Fruit fly (Drosophila melanogaster) whole organism, embryonic: ENCODE data around the gene Bro.

Experiments used
- BtbVII ChIP-seq: fragments of 200-800 bp; sonication (Bioruptor generic); optimal IDR thresholded peaks from 3 replicates; lab custom pipeline; 2017; ENCODE audit warnings: missing biosample characterization, mild to moderate bottlenecking, missing genetic modification characterization
- Bteb2 ChIP-seq: fragments of 200-800 bp; sonication (Bioruptor generic); optimal IDR thresholded peaks from 2 replicates; lab custom pipeline; 2016; ENCODE audit warnings: missing biosample characterization, missing genetic modification characterization
- CG10147 ChIP-seq: fragments of 200-800 bp; sonication (Bioruptor generic); optimal IDR thresholded peaks from 2 replicates; lab custom pipeline; 2019; ENCODE audit warnings: missing biosample characterization, mild to moderate bottlenecking, missing genetic modification characterization, moderate library complexity
- CG10209 ChIP-seq: fragments of 200-800 bp; sonication (Bioruptor generic); optimal IDR thresholded peaks from 3 replicates; lab custom pipeline; 2017; ENCODE audit warnings: missing biosample characterization, mild to moderate bottlenecking, missing genetic modification characterization, missing genetic modification reagents
- CG11504 ChIP-seq: fragments of 200-800 bp; sonication (Bioruptor generic); optimal IDR thresholded peaks from 3 replicates; lab custom pipeline; 2019; ENCODE audit warnings: missing biosample characterization, mild to moderate bottlenecking, missing genetic modification characterization, moderate library complexity
- CG12219 ChIP-seq: fragments of 200-800 bp; sonication (Bioruptor generic); optimal IDR thresholded peaks from 3 replicates; lab custom pipeline; 2018; ENCODE audit warnings: missing biosample characterization, mild to moderate bottlenecking, missing genetic modification characterization
- CG12391 ChIP-seq: fragments of 200-800 bp; sonication (Bioruptor generic); optimal IDR thresholded peaks from 3 replicates; lab custom pipeline; 2018; ENCODE audit warnings: missing biosample characterization, mild to moderate bottlenecking, missing genetic modification characterization, moderate library complexity
- CG13287 ChIP-seq: fragments of 200-800 bp; sonication (Bioruptor generic); IDR thresholded peaks from 2 replicates; pipeline ENCODE4 v1.3.6; 2022; ENCODE audit warnings: missing biosample characterization, missing genetic modification characterization; ENCODE audit not compliant: partially characterized antibody
- CG14014 ChIP-seq: fragments of 200-800 bp; sonication (Bioruptor generic); IDR thresholded peaks from 2 replicates; pipeline ENCODE4 v1.3.6; 2022; ENCODE audit warnings: missing biosample characterization, missing genetic modification characterization
- CG15269 ChIP-seq: fragments of 200-800 bp; sonication (Bioruptor generic); optimal IDR thresholded peaks from 2 replicates; lab custom pipeline; 2018; ENCODE audit warnings: missing biosample characterization, mild to moderate bottlenecking, missing genetic modification characterization, moderate library complexity
- CG16863 ChIP-seq: fragments of 200-800 bp; sonication (Bioruptor generic); optimal IDR thresholded peaks from 3 replicates; lab custom pipeline; 2016; ENCODE audit warnings: missing biosample characterization, missing genetic modification characterization
- CG18011 ChIP-seq: fragments of 200-800 bp; sonication (Bioruptor generic); optimal IDR thresholded peaks from 2 replicates; lab custom pipeline; 2017; ENCODE audit warnings: missing biosample characterization, missing genetic modification characterization, mild to moderate bottlenecking, moderate library complexity, missing genotype
- CG18599 ChIP-seq: fragments of 200-800 bp; sonication (Bioruptor generic); optimal IDR thresholded peaks from 3 replicates; lab custom pipeline; 2017; ENCODE audit warnings: missing biosample characterization, missing genetic modification characterization, mild to moderate bottlenecking, moderate library complexity, missing genetic modification reagents
- CG2712 ChIP-seq: fragments of 200-800 bp; optimal IDR thresholded peaks from 3 replicates; lab custom pipeline; 2019; ENCODE audit warnings: missing biosample characterization, mild to moderate bottlenecking, missing genetic modification characterization, moderate library complexity
- CG31224 ChIP-seq: fragments of 200-800 bp; sonication (Bioruptor generic); IDR thresholded peaks from 2 replicates; pipeline ENCODE4 v1.3.6; 2022; ENCODE audit warnings: missing biosample characterization, missing genetic modification characterization
- CG32532 ChIP-seq: fragments of 200-800 bp; sonication (Bioruptor generic); IDR thresholded peaks from 2 replicates; pipeline ENCODE4 v1.3.6; 2022; ENCODE audit warnings: missing biosample characterization, missing genetic modification characterization
- CG3726 ChIP-seq: fragments of 200-800 bp; sonication (Bioruptor generic); IDR thresholded peaks from 3 replicates; pipeline ENCODE4, ENCODE4 v1.3.6; 2022; ENCODE audit warnings: missing biosample characterization, missing genetic modification characterization
- CG3847 ChIP-seq: fragments of 200-800 bp; sonication (Bioruptor generic); IDR thresholded peaks from 2 replicates; pipeline ENCODE4 v1.3.6; 2022; ENCODE audit warnings: missing biosample characterization, missing genetic modification characterization
- CG7372 ChIP-seq: fragments of 200-800 bp; sonication (Bioruptor generic); IDR thresholded peaks from 2 replicates; pipeline ENCODE4 v1.3.6; 2022; ENCODE audit warnings: missing biosample characterization, missing genetic modification characterization
- CG8290 ChIP-seq, 3 experiments: fragments of 200-800 bp; sonication (Bioruptor generic); optimal IDR thresholded peaks; 2 replicates each; lab custom pipeline; 2016 to 2019; ENCODE audit warnings: missing biosample characterization in 3 of 3, missing genetic modification characterization in 3 of 3, mild to moderate bottlenecking in 2 of 3, moderate library complexity in 1 of 3
- CG9727 ChIP-seq: fragments of 200-800 bp; sonication (Bioruptor generic); optimal IDR thresholded peaks from 3 replicates; lab custom pipeline; 2017; ENCODE audit warnings: missing biosample characterization, mild to moderate bottlenecking, missing genetic modification characterization
- CG9932 ChIP-seq: fragments of 200-800 bp; sonication (Bioruptor generic); IDR thresholded peaks from 2 replicates; pipeline ENCODE4 v1.3.6; 2022; ENCODE audit warnings: missing biosample characterization, missing genetic modification characterization
- Chrac-16 ChIP-seq: fragments of 200-800 bp; sonication (Bioruptor generic); optimal IDR thresholded peaks from 3 replicates; lab custom pipeline; 2016; ENCODE audit warnings: missing biosample characterization, missing genetic modification characterization
- CoRest ChIP-seq: fragments of 200-800 bp; sonication (Bioruptor generic); optimal IDR thresholded peaks from 3 replicates; lab custom pipeline; 2018; ENCODE audit warnings: missing biosample characterization, mild to moderate bottlenecking, missing genetic modification characterization, moderate library complexity
- Dad ChIP-seq: fragments of 200-800 bp; sonication (Bioruptor generic); optimal IDR thresholded peaks from 3 replicates; lab custom pipeline; 2016; ENCODE audit warnings: missing biosample characterization, missing genetic modification characterization
- Dip3 ChIP-seq: fragments of 200-800 bp; sonication (Bioruptor generic); optimal IDR thresholded peaks from 3 replicates; lab custom pipeline; 2016; ENCODE audit warnings: missing biosample characterization, missing genetic modification characterization
- Dp ChIP-seq: fragments of 200-800 bp; sonication (Bioruptor generic); optimal IDR thresholded peaks from 2 replicates; lab custom pipeline; 2018; ENCODE audit warnings: missing biosample characterization, mild to moderate bottlenecking, missing genetic modification characterization, moderate library complexity
- Eip74EF ChIP-seq, 2 experiments: fragments of 200-800 bp in 1 of 2; fragments of >200 bp in 1 of 2; sonication (Bioruptor generic) in 1 of 2; optimal IDR thresholded peaks; 2 replicates each; lab custom pipeline; 2017 to 2019; ENCODE audit warnings: missing biosample characterization in 2 of 2, missing genetic modification characterization in 2 of 2, mild to moderate bottlenecking in 1 of 2, moderate library complexity in 1 of 2
- Ets97D ChIP-seq: fragments of 200-800 bp; sonication (Bioruptor generic); optimal IDR thresholded peaks from 3 replicates; lab custom pipeline; 2016; ENCODE audit warnings: missing biosample characterization, missing genetic modification characterization
- Fer3 ChIP-seq: fragments of 200-800 bp; sonication (Bioruptor generic); optimal IDR thresholded peaks from 2 replicates; lab custom pipeline; 2018; ENCODE audit warnings: missing biosample characterization, mild to moderate bottlenecking, missing genetic modification characterization, moderate library complexity
- H2.0 ChIP-seq: fragments of 200-800 bp; sonication (Bioruptor generic); IDR thresholded peaks from 2 replicates; pipeline ENCODE4 v1.3.6; 2022; ENCODE audit warnings: missing biosample characterization, missing genetic modification characterization
- HLH54F ChIP-seq: fragments of 200-800 bp; sonication (Bioruptor generic); optimal IDR thresholded peaks from 3 replicates; lab custom pipeline; 2016; ENCODE audit warnings: missing biosample characterization, missing genetic modification characterization
- Meics ChIP-seq: fragments of 200-800 bp; sonication (Bioruptor generic); optimal IDR thresholded peaks from 2 replicates; lab custom pipeline; 2017; ENCODE audit warnings: missing biosample characterization, mild to moderate bottlenecking, missing genetic modification characterization
- Myb ChIP-seq: fragments of 200-800 bp; sonication (Bioruptor generic); optimal IDR thresholded peaks from 2 replicates; lab custom pipeline; 2016; ENCODE audit warnings: missing biosample characterization, missing genetic modification characterization
- Pdp1 ChIP-seq, 2 experiments: fragments of 200-800 bp; sonication (Bioruptor generic); optimal IDR thresholded peaks; 3 replicates each; lab custom pipeline; 2016; ENCODE audit warnings: missing biosample characterization in 2 of 2, missing genetic modification characterization in 2 of 2, mild to moderate bottlenecking in 1 of 2, moderate library complexity in 1 of 2
- Rfx ChIP-seq: fragments of 200-800 bp; sonication (Bioruptor generic); IDR thresholded peaks from 2 replicates; pipeline ENCODE4 v1.3.6; 2022; ENCODE audit warnings: missing biosample characterization, missing genetic modification characterization
- Xbp1 ChIP-seq: fragments of 200-800 bp; sonication (Bioruptor generic); optimal IDR thresholded peaks from 3 replicates; lab custom pipeline; 2016; ENCODE audit warnings: missing biosample characterization, mild to moderate bottlenecking, missing genetic modification characterization
- cato ChIP-seq: fragments of 200-800 bp; sonication (Bioruptor generic); optimal IDR thresholded peaks from 2 replicates; lab custom pipeline; 2016; ENCODE audit warnings: missing biosample characterization, missing genetic modification characterization, borderline replicate concordance
- caup ChIP-seq: fragments of 200-800 bp; sonication (Bioruptor generic); optimal IDR thresholded peaks from 3 replicates; lab custom pipeline; 2017; ENCODE audit warnings: missing biosample characterization, mild to moderate bottlenecking, missing genetic modification characterization, moderate library complexity; ENCODE audit not compliant: severe bottlenecking
- fd3F ChIP-seq: fragments of 200-800 bp; sonication (Bioruptor generic); optimal IDR thresholded peaks from 2 replicates; lab custom pipeline; 2018; ENCODE audit warnings: missing biosample characterization, mild to moderate bottlenecking, missing genetic modification characterization, moderate library complexity
- fd96Cb ChIP-seq: fragments of 200-800 bp; sonication (Bioruptor generic); optimal IDR thresholded peaks from 2 replicates; lab custom pipeline; 2018; ENCODE audit warnings: missing biosample characterization, mild to moderate bottlenecking, missing genetic modification characterization, moderate library complexity
- lmd ChIP-seq: fragments of 200-800 bp; sonication (Bioruptor generic); IDR thresholded peaks from 2 replicates; pipeline ENCODE4 v1.3.6; 2022; ENCODE audit warnings: missing biosample characterization, missing genetic modification characterization
- luna ChIP-seq: fragments of 200-800 bp; sonication (Bioruptor generic); optimal IDR thresholded peaks from 2 replicates; lab custom pipeline; 2016; ENCODE audit warnings: missing biosample characterization, missing genetic modification characterization
- nmo ChIP-seq: fragments of 200-800 bp; sonication (Bioruptor generic); optimal IDR thresholded peaks from 2 replicates; lab custom pipeline; 2018; ENCODE audit warnings: missing biosample characterization, mild to moderate bottlenecking, missing genetic modification characterization, moderate library complexity
- shn ChIP-seq: fragments of 200-800 bp; sonication (Bioruptor generic); optimal IDR thresholded peaks from 3 replicates; lab custom pipeline; 2016; ENCODE audit warnings: missing biosample characterization, missing genetic modification characterization
- sisA ChIP-seq: fragments of 200-800 bp; sonication (Bioruptor generic); IDR thresholded peaks from 2 replicates; pipeline ENCODE4 v1.3.6; 2022; ENCODE audit warnings: missing biosample characterization, missing genetic modification characterization
- so ChIP-seq: fragments of 200-800 bp; sonication (Bioruptor generic); IDR thresholded peaks from 3 replicates; pipeline ENCODE4 v1.3.6; 2022; ENCODE audit warnings: missing biosample characterization, missing genetic modification characterization
- stc ChIP-seq: fragments of 200-800 bp; sonication (Bioruptor generic); IDR thresholded peaks from 2 replicates; pipeline ENCODE4 v1.3.6; 2022; ENCODE audit warnings: missing biosample characterization, missing genetic modification characterization
- unpg ChIP-seq: fragments of 200-800 bp; sonication (Bioruptor generic); optimal IDR thresholded peaks from 3 replicates; lab custom pipeline; 2018; ENCODE audit warnings: missing biosample characterization, mild to moderate bottlenecking, missing genetic modification characterization, moderate library complexity

The Bro gene

DNA sequence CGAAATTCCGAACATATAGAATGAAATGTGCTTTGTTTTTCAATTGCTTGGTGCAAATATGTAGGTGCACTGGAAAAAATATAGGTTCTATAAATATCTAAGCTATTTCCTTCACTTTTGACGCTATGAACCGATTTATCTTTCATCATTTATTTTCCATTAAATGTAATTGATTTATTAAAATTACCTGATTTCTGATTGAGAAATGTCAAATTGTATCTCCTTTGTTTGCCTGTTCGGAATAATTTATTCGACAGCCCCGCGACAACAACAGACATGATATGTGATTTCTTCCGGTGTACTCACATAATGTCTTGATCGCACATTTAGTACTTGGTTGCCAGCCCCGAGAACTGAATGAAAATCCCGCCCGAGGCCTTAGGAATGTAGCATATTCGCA is 38.1 kb upstream of the Bro start (continued):
- TF ChIP-seq CG3726 (GFP tag; lab: Robert Waterston, UW) = no peak
- TF ChIP-seq Eip74EF (GFP tag; optimal IDR thresholded peaks at IDR 0.05; lab: Kevin White, UChicago) = no peak
- peak; percentile 68 for TF ChIP-seq Meics (GFP tag; lab: Kevin White, UChicago)
- peak; percentile 52 for TF ChIP-seq BtbVII
- TF ChIP-seq luna (GFP tag; lab: Kevin White, UChicago) = no peak
- TF ChIP-seq Xbp1 (GFP tag; lab: Kevin White, UChicago) = peak; percentile 25
- TF ChIP-seq Dp (GFP tag; lab: Kevin White, UChicago) = no peak
- peak; percentile 19 for TF ChIP-seq CG16863 (GFP tag; lab: Kevin White, UChicago)
- no peak for TF ChIP-seq Myb (GFP tag; lab: Kevin White, UChicago)
- TF ChIP-seq H2.0 (GFP tag; lab: Robert Waterston, UW) = peak; percentile 37; the same call in 1 of the 2 replicates
- TF ChIP-seq CG9727 (GFP tag; lab: Kevin White, UChicago) = peak; percentile 55
- TF ChIP-seq lmd (GFP tag; lab: Robert Waterston, UW) = peak; percentile 68; the same call in 1 of the 2 replicates
- TF ChIP-seq CoRest (tag; lab: Kevin White, UChicago) = peak; percentile 62
- TF ChIP-seq fd3F (GFP tag; lab: Kevin White, UChicago) = peak; percentile 20
- no peak for TF ChIP-seq CG8290 (GFP tag; optimal IDR thresholded peaks at IDR 0.05; lab: Kevin White, UChicago)
- peak in 1 of 2 experiments; percentile 25 for TF ChIP-seq CG8290 (tag; optimal IDR thresholded peaks at IDR 0.05; lab: Kevin White, UChicago)
- TF ChIP-seq CG10147 (GFP tag; lab: Kevin White, UChicago) = peak; percentile 66
- peak; percentile 68 for TF ChIP-seq CG9932 (GFP tag; lab: Robert Waterston, UW)
- peak; percentile 48; the same call in 1 of the 2 replicates for TF ChIP-seq CG7372 (GFP tag; lab: Robert Waterston, UW)
- peak; percentile 46 for TF ChIP-seq Dip3 (GFP tag; lab: Kevin White, UChicago)
- TF ChIP-seq Dad (GFP tag; lab: Kevin White, UChicago) = peak; percentile 3
- TF ChIP-seq sisA = peak; percentile 24; the same call in 1 of the 2 replicates
- peak; percentile 55 for TF ChIP-seq CG11504 (tag; lab: Kevin White, UChicago)
- peak; percentile 48 for TF ChIP-seq CG18599
- peak; percentile 9 for TF ChIP-seq Chrac-16 (GFP tag; lab: Kevin White, UChicago)
- TF ChIP-seq CG3847 (GFP tag; lab: Robert Waterston, UW) = peak; percentile 61
- TF ChIP-seq HLH54F (GFP tag; lab: Kevin White, UChicago) = peak; percentile 22
- TF ChIP-seq CG2712 (tag; lab: Kevin White, UChicago) = peak; percentile 39
- peak; percentile 42 for TF ChIP-seq Fer3 (tag; lab: Kevin White, UChicago)
- no peak for TF ChIP-seq CG12219 (GFP tag; lab: Kevin White, UChicago)
- peak; percentile 1 for TF ChIP-seq shn (GFP tag; lab: Kevin White, UChicago)
- no peak for TF ChIP-seq CG18011 (GFP tag; lab: Kevin White, UChicago)
- TF ChIP-seq Pdp1 (GFP tag; optimal IDR thresholded peaks at IDR 0.05; lab: Kevin White, UChicago) = peak in 1 of 2 experiments; percentile 46
- TF ChIP-seq Bteb2 (GFP tag; lab: Kevin White, UChicago) = peak; percentile 32
- no peak for TF ChIP-seq Ets97D (GFP tag; lab: Kevin White, UChicago)
- TF ChIP-seq cato (GFP tag; lab: Kevin White, UChicago) = no peak
- TF ChIP-seq CG14014 (GFP tag; lab: Robert Waterston, UW) = peak; percentile 54
- peak; percentile 66; the same call in 1 of the 2 replicates for TF ChIP-seq CG32532 (GFP tag; lab: Robert Waterston, UW)
- peak; percentile 34 for TF ChIP-seq CG10209
- peak; percentile 15 for TF ChIP-seq unpg (GFP tag; lab: Kevin White, UChicago)
- TF ChIP-seq stc (GFP tag; lab: Robert Waterston, UW) = no peak
- 0 out of 3 replicates have a peak, but pooled peaks have one; percentile 10 for TF ChIP-seq so
- TF ChIP-seq Rfx (GFP tag; lab: Robert Waterston, UW) = peak; percentile 80
- TF ChIP-seq nmo (GFP tag; lab: Kevin White, UChicago) = peak; percentile 34
- TF ChIP-seq caup = peak; percentile 36
- TF ChIP-seq fd96Cb (tag; lab: Kevin White, UChicago) = peak; percentile 15
- TF ChIP-seq CG12391 (tag; lab: Kevin White, UChicago) = peak; percentile 34
- peak; percentile 57 for TF ChIP-seq CG31224 (GFP tag; lab: Robert Waterston, UW)
- TF ChIP-seq CG15269 (tag; lab: Kevin White, UChicago) = peak; percentile 53
- no peak for TF ChIP-seq CG13287
